Worm (Caenorhabditis elegans) whole organism, late embryonic: ENCODE data around the gene cux-7.

Experiments
- T23F11.4 ChIP-seq: fragments of 200-800 bp; sonication (Bioruptor generic); optimal IDR thresholded peaks from 2 replicates; lab custom pipeline; 2018; ENCODE audit warnings: mild to moderate bottlenecking, missing genetic modification characterization, missing compliant biosample characterization
- ceh-19 ChIP-seq: fragments of 200-800 bp; sonication (Bioruptor generic); optimal IDR thresholded peaks from 2 replicates; lab custom pipeline; 2018; ENCODE audit warnings: mild to moderate bottlenecking, missing genetic modification characterization, missing compliant biosample characterization
- dve-1 ChIP-seq: sonication (generic microtip); optimal IDR thresholded peaks from 2 replicates; lab custom pipeline; 2017; ENCODE audit warnings: antibody characterized with exemption, mild to moderate bottlenecking, missing genetic modification characterization, missing compliant biosample characterization
- elt-2 ChIP-seq: sonication (generic microtip); optimal IDR thresholded peaks from 2 replicates; lab custom pipeline; 2016; ENCODE audit warnings: missing genetic modification reagents, missing genetic modification characterization, missing compliant biosample characterization
- fkh-10 ChIP-seq: fragments of 150-350 bp; optimal IDR thresholded peaks from 2 replicates; lab custom pipeline; 2014; ENCODE audit warnings: missing biosample characterization, missing genetic modification reagents, missing genetic modification characterization
- hlh-15 ChIP-seq: sonication (generic microtip); optimal IDR thresholded peaks from 2 replicates; lab custom pipeline; 2016; ENCODE audit warnings: missing genetic modification characterization, missing compliant biosample characterization
- unc-55 ChIP-seq: sonication (generic microtip); optimal IDR thresholded peaks from 2 replicates; lab custom pipeline; 2017; ENCODE audit warnings: missing biosample characterization, missing genetic modification reagents, missing genetic modification characterization

- TF ChIP-seq ceh-19 (no peak), unc-55 (GFP tag; lab: Kevin White, UChicago) (no peak), dve-1 (tag; lab: Kevin White, UChicago) (no peak), fkh-10 (GFP tag; lab: Kevin White, UChicago) (no peak), elt-2 (no peak), hlh-15 (no peak), T23F11.4 (no peak)
Observed at ce11 chrIII:7565247-7565646, 44.6 kb upstream of the cux-7 start, which contains the start of gene ttr-8.
